Worm (Caenorhabditis elegans) whole organism, L3 larva: ENCODE data around the gene srh-72.

ENCODE experiments used
- aly-2 ChIP-seq: fragments of 150-350 bp; optimal IDR thresholded peaks from 2 replicates; lab custom pipeline; 2014; ENCODE audit warnings: missing biosample characterization, missing genetic modification characterization
- egl-27 ChIP-seq: sonication (generic microtip); optimal IDR thresholded peaks from 4 replicates; lab custom pipeline; 2017; ENCODE audit warnings: missing biosample characterization, missing genetic modification reagents, missing genetic modification characterization
- nhr-23 ChIP-seq: fragments of 150-350 bp; optimal IDR thresholded peaks from 2 replicates; lab custom pipeline; 2014; ENCODE audit warnings: missing biosample characterization, missing genetic modification reagents, missing genetic modification characterization
- nhr-25 ChIP-seq: sonication (generic microtip); optimal IDR thresholded peaks from 2 replicates; lab custom pipeline; 2017; ENCODE audit warnings: missing biosample characterization, missing genetic modification characterization
- pha-4 ChIP-seq: fragments of 150-350 bp; optimal IDR thresholded peaks from 2 replicates; lab custom pipeline; 2014; ENCODE audit warnings: missing biosample characterization, missing genetic modification reagents, missing genetic modification characterization

DNA sequence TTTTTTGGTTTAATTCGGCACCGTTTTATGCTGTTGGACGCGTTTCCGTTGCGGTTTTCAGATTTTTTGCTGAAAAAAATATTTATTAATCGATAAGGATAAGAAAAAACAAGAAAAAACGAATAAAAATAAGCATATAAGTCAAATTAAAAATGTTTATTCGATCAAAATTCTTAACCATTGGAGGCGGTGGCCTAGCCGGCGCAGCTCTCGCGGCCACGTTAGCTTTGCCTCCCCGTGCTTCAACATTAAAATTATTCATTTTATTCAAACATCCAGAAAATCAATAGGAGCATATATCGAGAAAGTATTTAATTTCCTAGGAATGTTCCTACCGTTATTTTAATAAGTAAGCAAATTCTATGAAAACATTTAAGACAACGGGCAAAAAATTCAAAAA is 22.5 kb upstream of the srh-72 start, which contains the start of gene ZC204.14:
- no peak for TF ChIP-seq pha-4 (tag; lab: Kevin White, UChicago)
- no peak for TF ChIP-seq aly-2
- TF ChIP-seq egl-27 (tag; lab: Kevin White, UChicago): no peak
- TF ChIP-seq nhr-23 (tag; lab: Kevin White, UChicago): no peak
- TF ChIP-seq nhr-25 (tag; lab: Kevin White, UChicago): no peak
